Fruit fly (Drosophila melanogaster) whole organism, wandering third instar larva: ENCODE results near the gene CG1024.

Experiments
- Abd-B ChIP-seq: fragments of >200 bp; optimal IDR thresholded peaks from 2 replicates; lab custom pipeline; 2017; ENCODE audit warnings: missing biosample characterization, missing genetic modification characterization
- Dif ChIP-seq: fragments of 200-275, 200-300 bp; sonication (Bioruptor generic); optimal IDR thresholded peaks from 2 replicates; lab custom pipeline; 2018; ENCODE audit warnings: missing biosample characterization, missing genetic modification characterization; ENCODE audit not compliant: partially characterized antibody
- Hnf4 ChIP-seq: fragments of 200-800 bp; sonication (Bioruptor generic); optimal IDR thresholded peaks from 2 replicates; lab custom pipeline; 2016; ENCODE audit warnings: missing biosample characterization, mild to moderate bottlenecking, missing genetic modification characterization
- Hr83 ChIP-seq: fragments of 200-300 bp; sonication (Bioruptor generic); optimal IDR thresholded peaks from 2 replicates; lab custom pipeline; 2016; ENCODE audit warnings: missing biosample characterization, mild to moderate bottlenecking, missing genetic modification characterization, moderate library complexity; ENCODE audit not compliant: poor library complexity, severe bottlenecking
- Rel ChIP-seq, 2 experiments: fragments of 200-800 bp; sonication (Bioruptor generic) in 1 of 2; optimal IDR thresholded peaks; 2 replicates in 1 of 2; 3 replicates in 1 of 2; lab custom pipeline; 2016 to 2019; ENCODE audit warnings: mild to moderate bottlenecking in 2 of 2, missing biosample characterization in 2 of 2, missing genetic modification characterization in 2 of 2, moderate library complexity in 1 of 2
- h ChIP-seq: fragments of 200-800 bp; sonication (Bioruptor generic); optimal IDR thresholded peaks from 3 replicates; lab custom pipeline; 2016; ENCODE audit warnings: missing biosample characterization, mild to moderate bottlenecking, missing genetic modification characterization
- lola ChIP-seq: fragments of >200 bp; optimal IDR thresholded peaks from 2 replicates; lab custom pipeline; 2017; ENCODE audit warnings: missing biosample characterization, missing genetic modification characterization
- sage ChIP-seq: fragments of 200-800 bp; sonication (Bioruptor generic); optimal IDR thresholded peaks from 2 replicates; lab custom pipeline; 2016; ENCODE audit warnings: missing biosample characterization, mild to moderate bottlenecking, missing genetic modification characterization
- woc ChIP-seq: sonication (Bioruptor generic); optimal IDR thresholded peaks from 2 replicates; lab custom pipeline; 2016; ENCODE audit warnings: missing biosample characterization, mild to moderate bottlenecking, missing genetic modification characterization

DNA sequence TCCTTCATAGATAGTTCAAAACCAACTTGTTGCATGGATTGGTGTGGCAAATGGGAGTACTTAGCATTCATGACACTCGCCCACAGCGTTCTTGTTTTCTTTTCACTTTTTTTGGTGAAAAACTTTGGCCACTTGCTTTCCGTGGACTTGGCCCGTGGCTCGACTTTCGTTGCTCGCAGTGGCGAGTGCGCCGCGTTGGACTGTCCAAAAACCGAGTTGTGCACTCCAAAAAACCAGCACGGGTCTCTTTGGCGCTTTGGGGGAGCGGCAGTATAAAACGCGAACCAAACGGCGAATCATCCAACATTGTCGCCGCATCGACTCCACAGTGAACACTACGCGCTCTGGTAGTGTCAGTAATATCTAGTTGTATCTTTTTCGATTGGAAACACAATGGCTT lies 40.3 kb downstream of the CG1024 start, which contains the start of gene Osi20:
- TF ChIP-seq Hnf4 (GFP tag; lab: Kevin White, UChicago) (no peak), sage (GFP tag; lab: Kevin White, UChicago) (no peak), woc (GFP tag; lab: Kevin White, UChicago) (no peak), Abd-B (GFP tag; lab: Kevin White, UChicago) (no peak), lola (no peak), Rel (GFP tag; optimal IDR thresholded peaks at IDR 0.05; lab: Kevin White, UChicago) (no peak), Rel (tag; optimal IDR thresholded peaks at IDR 0.05; lab: Kevin White, UChicago) (no peak), Dif (GFP tag; lab: Kevin White, UChicago) (no peak), h (GFP tag; lab: Kevin White, UChicago) (no peak), Hr83 (GFP tag; lab: Kevin White, UChicago) (no peak)
